Fruit fly (Drosophila melanogaster): ENCODE data around the gene Tim9a.

Gene Tim9a

DNA sequence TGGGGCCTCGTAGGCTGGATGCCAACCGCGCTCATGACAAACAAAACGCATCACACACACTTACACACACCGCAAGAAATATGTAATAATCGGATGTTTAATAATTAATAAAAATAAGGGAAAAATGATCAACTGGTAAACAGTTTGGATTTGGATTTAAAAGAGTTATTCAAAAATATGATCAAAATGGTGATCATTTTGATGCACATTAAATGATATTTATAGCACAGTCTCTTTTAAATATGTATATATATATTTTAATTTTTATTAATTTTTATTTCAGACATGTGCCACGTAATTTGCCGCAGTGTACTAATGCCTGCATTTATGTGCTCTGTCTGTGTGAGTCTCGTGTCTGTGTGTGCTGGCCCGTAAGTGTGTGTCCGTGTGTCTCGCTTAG, 39.7 kb upstream of the Tim9a start (continued):
- TF ChIP-seq eg (GFP tag; IDR thresholded peaks at IDR 0.05) (peak; percentile 21; the same call in 1 of the 3 replicates), Sox15 (GFP tag; optimal IDR thresholded peaks at IDR 0.05) (no peak), spab (GFP tag; optimal IDR thresholded peaks at IDR 0.05) (peak; percentile 31), vri (GFP tag; optimal IDR thresholded peaks at IDR 0.05) (no peak), CG7368 (GFP tag; optimal IDR thresholded peaks at IDR 0.05) (no peak), CG11762 (GFP tag; optimal IDR thresholded peaks at IDR 0.05; ENCODE audit: insufficient read depth) (no peak), achi (GFP tag; optimal IDR thresholded peaks at IDR 0.05) (peak; percentile 27), CG8632 (GFP tag; optimal IDR thresholded peaks at IDR 0.05) (peak; percentile 13), CG3919 (GFP tag; optimal IDR thresholded peaks at IDR 0.05) (no peak), fd85E (GFP tag; optimal IDR thresholded peaks at IDR 0.05) (no peak), Smox (GFP tag; optimal IDR thresholded peaks at IDR 0.05) (no peak), esn (GFP tag; optimal IDR thresholded peaks at IDR 0.05) (no peak), salr (GFP tag; optimal IDR thresholded peaks at IDR 0.05) (no peak), Ets21C (GFP tag; optimal IDR thresholded peaks at IDR 0.05) (no peak), Hr4 (GFP tag; optimal IDR thresholded peaks at IDR 0.05) (no peak), Blimp-1 (GFP tag; optimal IDR thresholded peaks at IDR 0.05) (no peak), CG34406 (GFP tag; optimal IDR thresholded peaks at IDR 0.05) (no peak), CG4318 (GFP tag; optimal IDR thresholded peaks at IDR 0.05) (peak; percentile 27)

DNA sequence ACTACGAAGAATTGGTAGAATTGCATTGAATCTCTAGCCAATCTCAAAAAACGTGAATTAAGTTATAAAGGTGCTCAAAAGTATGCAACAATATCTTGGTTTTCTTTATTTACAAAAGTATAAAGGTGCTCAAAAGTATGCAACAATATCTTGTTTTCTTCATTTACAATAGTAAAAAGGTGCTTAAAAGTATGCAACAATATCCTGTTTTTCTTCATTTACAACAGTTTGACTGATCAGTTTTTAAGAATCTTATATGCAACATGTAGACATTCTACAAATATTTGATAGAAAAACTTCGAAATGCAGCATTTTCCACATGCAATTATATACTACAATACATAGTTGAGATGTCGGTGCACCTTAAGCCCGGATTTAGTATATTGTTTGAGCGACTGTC, 38.0 kb upstream of the Tim9a start:
- no peak for TF ChIP-seq dsx (GFP tag; optimal IDR thresholded peaks at IDR 0.05; ENCODE audit: poor library complexity, severe bottlenecking)

DNA sequence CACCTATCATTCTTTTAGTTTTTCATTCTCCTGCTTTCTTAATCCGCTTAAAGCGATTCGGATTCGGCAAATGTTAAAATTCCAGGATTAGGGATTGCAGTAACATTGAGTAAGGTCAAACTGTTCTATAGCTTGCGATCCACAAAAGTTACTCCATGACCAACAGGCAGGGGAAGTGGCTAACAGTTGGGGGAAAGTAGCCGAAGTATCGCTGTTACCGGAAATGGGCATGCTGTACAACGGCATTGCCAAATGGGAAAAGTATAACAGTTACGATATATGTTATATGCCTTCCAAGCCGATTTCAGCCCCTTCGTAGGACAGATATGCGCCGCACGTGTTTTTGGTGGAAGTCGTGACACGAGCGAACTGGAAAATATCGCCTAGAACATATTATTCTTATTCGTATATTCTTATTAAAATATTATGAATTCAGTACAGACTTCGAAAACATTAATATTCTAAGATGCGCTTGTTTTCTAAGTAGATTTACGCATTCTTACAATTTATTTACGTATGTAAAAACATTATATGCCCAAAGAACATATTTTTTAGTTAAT, 26.7 kb upstream of the Tim9a start:
- TF ChIP-seq Eip78C (GFP tag): peak; percentile 37
- no peak for TF ChIP-seq CG15336 (GFP tag; IDR thresholded peaks at IDR 0.05)
- TF ChIP-seq CG7368 (GFP tag; optimal IDR thresholded peaks at IDR 0.05): no peak
- no peak for TF ChIP-seq achi (GFP tag; optimal IDR thresholded peaks at IDR 0.05)
- no peak for TF ChIP-seq Sox102F (GFP tag; optimal IDR thresholded peaks at IDR 0.05)

DNA sequence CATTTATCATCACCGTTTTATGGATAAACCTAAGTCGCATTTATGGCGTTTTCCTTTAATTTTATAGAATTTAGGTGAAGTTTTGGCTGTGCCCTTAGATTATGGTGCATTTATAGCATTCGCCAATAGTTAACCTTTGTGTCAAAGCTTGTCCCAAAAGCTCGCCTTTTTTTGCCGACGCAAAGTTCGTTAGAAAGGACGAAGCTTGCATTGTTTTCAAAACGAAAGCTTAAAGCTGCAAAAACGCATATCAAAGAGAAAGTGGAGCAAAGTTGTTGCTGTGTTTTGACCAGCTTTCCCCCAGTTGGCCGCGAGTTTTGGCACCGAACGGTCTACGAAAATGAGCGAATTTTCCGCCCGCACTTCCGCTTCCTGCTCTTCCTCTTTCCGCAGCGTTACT, 26.1 kb upstream of the Tim9a start, which contains the start of gene Syt12:
Gene Syt12 (plus strand): TSS at position 301 of the 400 bp plus-strand sequence.
- TF ChIP-seq ss (GFP tag; optimal IDR thresholded peaks at IDR 0.05) (no peak), CG6163 (GFP tag; IDR thresholded peaks at IDR 0.05) (no peak), OdsH (GFP tag; optimal IDR thresholded peaks at IDR 0.05) (no peak), Ets21C (GFP tag; optimal IDR thresholded peaks at IDR 0.05) (no peak), Eip78C (GFP tag) (peak; percentile 45), Ets96B (tag; optimal IDR thresholded peaks at IDR 0.05) (no peak)

DNA sequence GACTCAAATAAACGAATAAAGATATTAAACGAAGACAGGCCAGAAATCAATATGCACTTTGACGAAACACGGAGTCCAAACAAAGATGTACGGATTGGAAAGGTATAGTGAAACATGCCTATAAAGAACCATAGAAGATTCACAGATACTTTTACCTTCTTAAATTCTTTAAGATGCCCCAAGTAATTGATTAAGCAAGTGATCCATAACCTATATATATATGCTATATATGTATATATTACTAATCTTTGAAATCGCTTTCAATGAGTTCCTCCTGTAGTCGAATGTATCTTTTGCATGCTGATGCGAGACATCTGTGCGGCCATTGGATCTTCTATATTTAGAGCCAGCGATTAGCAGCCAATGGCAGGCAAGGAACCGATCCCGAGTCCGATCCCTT, 16.9 kb upstream of the Tim9a start, which contains the start of gene dmrt11E:
Gene dmrt11E (plus strand): TSS at position 43 of the 400 bp plus-strand sequence.
- TF ChIP-seq dac (GFP tag; optimal IDR thresholded peaks at IDR 0.05) (no peak), CG15336 (GFP tag; IDR thresholded peaks at IDR 0.05) (peak; percentile 66), ss (GFP tag; optimal IDR thresholded peaks at IDR 0.05) (peak; percentile 41 to 46), Smox (GFP tag; optimal IDR thresholded peaks at IDR 0.05) (no peak), Gug (GFP tag; IDR thresholded peaks at IDR 0.05) (peak; percentile 41; the same call in 1 of the 2 replicates), eg (GFP tag; IDR thresholded peaks at IDR 0.05) (0 out of 3 replicates have a peak, but pooled peaks have one; percentile 54), svp (GFP tag) (no peak), Eip75B (GFP tag; optimal IDR thresholded peaks at IDR 0.05) (no peak), acj6 (GFP tag; optimal IDR thresholded peaks at IDR 0.05) (peak; percentile 27), Met (GFP tag; optimal IDR thresholded peaks at IDR 0.05) (no peak), achi (GFP tag; optimal IDR thresholded peaks at IDR 0.05) (peak; percentile 31), CG4318 (GFP tag; optimal IDR thresholded peaks at IDR 0.05) (no peak), Blimp-1 (GFP tag; optimal IDR thresholded peaks at IDR 0.05) (no peak), fd59A (GFP tag; optimal IDR thresholded peaks at IDR 0.05) (peak; percentile 20), CG10631 (GFP tag; optimal IDR thresholded peaks at IDR 0.05) (peak; percentile 63), Eip93F (GFP tag; optimal IDR thresholded peaks at IDR 0.05) (no peak), pdm3 (GFP tag; optimal IDR thresholded peaks at IDR 0.05) (peak; percentile 22), CG6276 (GFP tag; optimal IDR thresholded peaks at IDR 0.05) (no peak), CG6792 (GFP tag; optimal IDR thresholded peaks at IDR 0.05) (no peak), salr (GFP tag; optimal IDR thresholded peaks at IDR 0.05) (no peak), CG8319 (GFP tag; optimal IDR thresholded peaks at IDR 0.05) (no peak), net (GFP tag; optimal IDR thresholded peaks at IDR 0.05) (no peak), Hr38 (GFP tag; optimal IDR thresholded peaks at IDR 0.05) (no peak), CG8632 (GFP tag; optimal IDR thresholded peaks at IDR 0.05) (no peak), Sox15 (GFP tag; optimal IDR thresholded peaks at IDR 0.05) (no peak), Eip78C (GFP tag) (peak; percentile 70), dsx (GFP tag; optimal IDR thresholded peaks at IDR 0.05; ENCODE audit: poor library complexity, severe bottlenecking) (peak; percentile 64), Ets96B (tag; optimal IDR thresholded peaks at IDR 0.05) (peak; percentile 60), CG34406 (GFP tag; optimal IDR thresholded peaks at IDR 0.05) (peak; percentile 21), cyc (GFP tag; optimal IDR thresholded peaks at IDR 0.05) (no peak)
